Fruit fly (Drosophila melanogaster): ENCODE results near the gene Bmcp.
A peak's percentile ranks its signal among the peaks of the same experiment; 100 is the strongest.

Gene Bmcp

DNA sequence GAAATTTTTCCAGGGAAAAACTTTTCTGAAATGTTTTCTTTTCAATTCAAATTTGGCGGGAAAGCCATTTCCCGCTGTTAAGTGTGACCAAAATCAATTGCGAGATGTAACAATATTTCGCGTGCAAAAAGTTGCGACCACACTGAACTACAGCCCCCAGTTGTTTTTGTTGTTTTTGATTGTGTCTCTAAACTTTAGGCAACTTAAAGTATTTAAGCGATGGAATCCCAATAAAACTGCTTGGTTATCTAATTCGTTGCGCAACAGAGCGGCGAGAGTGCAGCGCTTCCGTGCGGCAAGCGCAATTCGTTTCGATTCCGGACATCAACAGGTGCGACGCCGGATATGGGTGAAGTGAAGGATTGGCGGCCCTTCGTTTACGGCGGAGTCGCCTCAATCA lies at the start of gene Bmcp:
Gene Bmcp (plus strand): TSS at position 155 of the 400 bp plus-strand sequence.
- TF ChIP-seq CTCF (optimal IDR thresholded peaks at IDR 0.05) (no peak), CG8478 (optimal IDR thresholded peaks at IDR 0.05) (no peak)

DNA sequence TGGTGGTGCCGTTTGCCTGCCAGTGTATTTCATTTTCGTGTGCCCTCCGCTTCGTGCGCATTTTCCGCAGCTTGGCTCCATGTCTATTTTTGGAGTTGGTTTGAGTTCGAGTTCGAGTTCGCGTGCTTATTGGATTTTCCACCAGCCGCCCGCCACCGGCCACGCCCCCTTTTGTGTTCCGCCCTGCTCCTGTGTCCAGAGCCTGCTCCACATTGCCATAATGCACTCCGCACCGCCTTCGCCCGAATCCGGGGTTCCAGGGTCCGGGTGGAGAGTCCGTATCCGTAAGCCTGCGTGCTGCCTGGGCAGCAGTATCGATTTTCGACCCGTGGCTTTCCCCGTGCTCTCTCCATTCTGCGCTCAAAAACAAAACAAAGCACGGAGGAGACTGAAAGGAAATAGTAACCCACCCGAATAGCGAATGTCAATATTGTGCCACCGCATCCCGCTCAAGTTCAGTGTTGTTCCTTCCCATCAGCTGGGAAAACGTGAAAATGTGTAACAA lies 42.4 kb upstream of the Bmcp start:
- TF ChIP-seq CG8478 (optimal IDR thresholded peaks at IDR 0.05): no peak
- no peak for TF ChIP-seq CTCF (optimal IDR thresholded peaks at IDR 0.05)

DNA sequence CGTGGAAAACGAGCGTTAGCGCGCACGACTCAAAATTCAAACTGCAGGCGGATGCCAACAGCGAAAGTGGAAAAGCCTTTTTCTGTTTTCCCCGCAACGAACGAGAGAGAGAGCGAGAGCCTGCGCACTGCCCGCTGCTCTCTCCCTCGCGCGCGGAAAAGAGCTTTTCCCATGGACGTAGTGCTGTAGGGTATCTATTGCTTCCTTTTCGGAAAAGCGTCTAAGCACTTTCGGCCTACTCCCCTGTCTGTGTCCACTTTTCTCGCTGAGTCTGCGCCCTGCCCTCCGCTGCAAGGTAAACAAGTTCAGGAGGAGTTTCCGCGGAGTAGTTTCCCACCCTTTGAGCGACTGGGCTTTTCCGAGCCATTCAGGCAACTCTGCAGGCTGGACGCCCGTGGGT lies 40.4 kb upstream of the Bmcp start, which contains the start of gene CG32085:
Gene CG32085 (minus strand): TSS at position 47 of the 400 bp plus-strand sequence.
- TF ChIP-seq CG8478 (optimal IDR thresholded peaks at IDR 0.05): no peak
- no peak for TF ChIP-seq CTCF (optimal IDR thresholded peaks at IDR 0.05)

DNA sequence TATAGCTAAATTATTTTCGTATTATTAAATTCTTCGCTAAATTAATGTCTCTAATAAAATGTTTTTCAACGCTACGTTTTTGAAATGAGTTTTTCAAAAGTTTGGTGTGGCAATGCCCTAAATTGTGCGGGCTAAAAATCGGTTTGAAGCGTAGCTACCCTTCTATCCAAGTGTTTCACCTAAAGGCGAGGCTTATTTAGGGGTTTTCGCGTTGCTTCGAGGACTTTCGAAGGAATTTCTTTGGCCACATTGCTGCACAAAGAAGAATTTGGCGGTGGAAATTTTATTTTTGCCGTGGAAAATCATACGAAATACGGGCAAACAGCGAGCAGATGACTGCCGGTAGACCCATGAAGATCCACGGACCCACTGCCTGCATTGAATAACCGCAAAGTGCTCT lies 38.9 kb upstream of the Bmcp start, which contains the start of gene TfIIEalpha:
Gene TfIIEalpha (plus strand): TSS at position 245 of the 400 bp plus-strand sequence.
- peak; percentile 41 to 56 for TF ChIP-seq CTCF (optimal IDR thresholded peaks at IDR 0.05)
- no peak for TF ChIP-seq CG8478 (optimal IDR thresholded peaks at IDR 0.05)

DNA sequence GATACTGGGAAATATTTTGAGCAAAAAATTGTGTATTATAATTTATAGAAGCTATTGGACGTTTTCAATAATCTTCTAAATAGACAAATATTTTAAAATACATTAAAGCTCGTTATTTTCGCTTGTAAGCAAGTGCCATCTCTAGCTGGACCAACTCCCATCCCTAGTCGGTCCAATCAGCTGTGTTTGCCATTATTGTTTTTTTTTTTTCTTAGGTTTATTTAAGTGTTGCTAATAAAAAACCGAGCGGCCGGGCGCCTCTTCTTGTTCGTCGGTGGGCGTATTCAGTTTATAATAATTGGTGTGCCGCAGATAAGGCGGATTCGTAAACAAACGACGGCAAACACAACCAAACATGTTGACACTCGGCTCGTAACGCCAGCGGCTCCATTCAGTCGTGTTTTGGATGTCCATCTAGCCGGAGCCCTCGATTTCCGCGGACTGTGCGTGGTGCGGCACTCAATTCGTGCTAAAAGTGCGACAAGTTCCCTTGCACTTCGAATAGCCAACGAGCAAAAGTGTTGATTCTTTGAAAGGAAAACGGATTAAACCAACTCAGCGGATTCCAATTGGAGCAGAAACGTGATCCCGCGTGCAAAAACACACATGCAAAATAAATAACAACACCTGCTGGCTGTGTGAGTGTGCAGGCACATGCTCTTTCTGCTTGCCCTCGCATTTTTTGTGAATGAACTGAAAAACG lies 36.8 kb upstream of the Bmcp start, which contains the start of gene Sugb:
Gene Sugb (plus strand): TSS at position 162 of the 703 bp plus-strand sequence.
- TF ChIP-seq CG8478 (optimal IDR thresholded peaks at IDR 0.05) (no peak), CTCF (optimal IDR thresholded peaks at IDR 0.05) (no peak)

DNA sequence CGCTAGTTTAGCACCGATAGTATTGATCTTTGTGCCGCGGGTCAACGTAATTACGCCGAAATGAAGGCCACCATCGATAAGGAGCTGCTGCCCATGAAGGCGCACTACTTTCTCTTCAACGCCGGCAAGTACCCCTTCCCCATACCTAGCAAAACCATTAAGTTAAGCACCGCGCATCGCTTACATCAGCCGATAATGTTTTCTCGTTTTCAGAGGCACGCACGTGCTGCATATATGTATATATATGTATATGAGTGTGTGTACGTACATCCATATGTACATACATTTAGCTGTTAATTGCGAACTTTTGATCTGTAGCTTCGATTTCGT lies 36.2 kb upstream of the Bmcp start:
- TF ChIP-seq CTCF (optimal IDR thresholded peaks at IDR 0.05): no peak
- no peak for TF ChIP-seq CG8478 (optimal IDR thresholded peaks at IDR 0.05)

DNA sequence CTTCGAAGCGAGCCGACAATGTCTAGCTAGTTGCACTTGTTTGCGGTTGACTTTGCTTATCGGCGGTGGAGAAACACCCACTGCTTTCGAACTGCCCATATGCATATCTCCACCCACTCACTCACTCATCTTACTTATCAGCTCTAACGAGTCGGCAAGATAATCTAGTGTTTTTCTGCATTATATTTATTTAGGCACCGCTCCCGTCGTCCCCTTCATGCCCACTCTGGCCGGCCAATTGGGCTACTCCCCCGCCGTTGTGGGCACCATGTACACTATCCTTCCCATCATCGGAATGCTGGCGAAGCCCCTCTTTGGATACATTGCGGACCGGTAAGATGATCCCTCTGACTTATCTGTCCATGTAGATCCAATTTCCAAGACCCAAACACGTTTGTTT lies 34.9 kb upstream of the Bmcp start:
- TF ChIP-seq CG8478 (optimal IDR thresholded peaks at IDR 0.05): no peak
- TF ChIP-seq CTCF (optimal IDR thresholded peaks at IDR 0.05): no peak

DNA sequence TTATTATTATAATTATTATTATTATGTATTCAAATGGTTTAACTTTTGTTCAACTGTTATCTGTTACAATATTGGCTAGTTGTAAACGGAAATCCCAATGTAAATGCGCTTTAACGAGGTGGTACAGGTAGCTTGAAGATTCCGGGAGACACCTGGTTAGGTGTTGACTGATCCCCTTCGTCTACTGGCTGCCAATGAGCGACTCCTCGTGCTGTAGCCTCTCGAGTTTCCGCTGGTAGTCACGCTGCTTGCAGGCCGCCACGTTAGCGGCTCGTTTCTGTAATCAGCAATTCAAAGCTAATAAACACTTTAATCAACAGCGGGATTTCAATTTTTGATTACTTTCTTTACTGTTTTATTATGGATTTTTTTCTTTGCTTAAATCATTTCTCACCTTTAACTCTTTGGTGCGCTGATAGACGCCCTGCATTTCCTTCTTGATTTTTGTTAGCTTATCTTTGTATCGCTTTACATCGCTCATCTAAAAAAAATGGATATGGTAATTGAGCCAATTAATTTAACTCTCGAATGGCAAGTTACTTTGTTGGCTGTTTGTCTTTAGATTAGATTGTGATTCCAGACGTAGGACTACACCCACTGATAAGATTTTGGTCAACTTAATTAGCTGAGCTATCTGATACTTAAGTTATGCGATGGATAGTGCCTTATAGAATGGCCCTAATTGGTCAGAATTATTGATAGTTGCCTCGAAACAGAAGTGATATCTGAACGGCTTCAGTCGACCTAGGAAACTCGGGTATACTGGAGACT lies 30.7 kb upstream of the Bmcp start:
- TF ChIP-seq CG8478 (optimal IDR thresholded peaks at IDR 0.05) (no peak), CTCF (optimal IDR thresholded peaks at IDR 0.05) (no peak)

DNA sequence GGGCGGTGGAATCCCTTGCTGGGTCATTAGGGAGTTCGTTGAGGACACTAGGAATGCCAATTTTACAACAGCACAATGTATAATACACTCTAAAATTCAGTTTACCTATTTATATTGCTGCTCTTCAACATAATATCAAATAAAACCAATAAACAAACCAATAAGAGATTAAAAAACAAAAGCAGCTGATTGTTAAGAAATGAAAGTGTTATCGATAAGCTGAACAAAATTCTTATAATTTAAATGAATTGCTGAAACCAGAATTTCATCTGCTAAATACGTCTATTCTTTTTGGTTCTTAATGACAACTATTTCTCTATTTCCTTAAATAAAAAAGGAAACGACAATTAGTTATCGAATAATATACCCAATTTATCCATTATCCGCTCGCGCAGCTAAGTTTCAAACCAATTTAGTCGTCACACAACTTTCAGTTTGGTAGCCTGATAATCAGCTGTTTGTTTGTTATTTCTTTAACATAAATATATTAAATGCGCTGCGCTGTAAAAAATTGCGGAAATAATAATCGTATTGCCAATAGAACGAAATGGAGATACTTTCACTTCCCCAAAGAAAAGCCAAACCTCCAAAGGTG lies 29.4 kb upstream of the Bmcp start, which contains the start of the genes Pldn and CG14135:
Gene Pldn (minus strand): TSS at position 197 of the 595 bp plus-strand sequence.
Gene CG14135 (plus strand): TSS at position 369 of the 595 bp plus-strand sequence.
- TF ChIP-seq CG8478 (optimal IDR thresholded peaks at IDR 0.05) (no peak), CTCF (optimal IDR thresholded peaks at IDR 0.05) (peak in 1 of 2 experiments; percentile 12)

DNA sequence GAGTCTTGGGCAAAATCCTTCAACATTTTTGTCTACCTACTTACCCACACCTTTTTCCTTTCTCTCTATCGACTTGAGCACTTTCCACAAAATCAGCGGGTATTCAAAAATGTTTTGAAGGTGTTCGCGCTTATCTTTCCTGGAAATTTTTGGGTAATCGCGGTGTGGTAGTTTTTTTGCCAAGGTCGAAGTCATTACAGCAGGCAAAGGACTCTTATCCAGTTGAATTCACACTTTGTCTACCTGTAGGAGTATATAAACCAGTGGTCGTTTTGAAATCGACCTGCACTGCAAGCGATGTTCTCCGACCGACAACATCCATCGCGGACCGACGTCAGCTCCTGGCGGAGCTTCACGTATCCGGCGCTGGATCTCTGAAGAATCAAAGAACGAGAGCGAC lies 27.9 kb upstream of the Bmcp start:
- TF ChIP-seq CTCF (optimal IDR thresholded peaks at IDR 0.05) (no peak), CG8478 (optimal IDR thresholded peaks at IDR 0.05) (no peak)

DNA sequence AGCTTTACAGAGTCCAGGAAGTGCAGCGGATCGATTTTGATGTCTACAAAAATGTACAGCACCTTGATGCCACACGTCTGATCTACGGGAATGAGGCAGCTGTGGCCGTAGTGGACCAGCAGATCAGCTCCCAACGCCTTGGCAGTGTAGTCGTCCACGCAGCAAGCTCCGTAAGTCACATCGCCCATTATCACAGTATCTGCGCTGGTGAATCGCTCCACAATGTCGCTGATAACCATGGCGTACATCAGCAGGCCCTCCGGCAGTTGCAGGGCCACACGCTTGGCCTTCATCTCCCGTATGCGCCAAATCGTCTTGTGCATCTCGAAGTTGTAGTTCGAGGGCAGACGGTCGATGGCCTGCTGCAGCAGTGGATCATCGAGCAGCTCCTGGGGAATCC lies 25.7 kb upstream of the Bmcp start:
- TF ChIP-seq CG8478 (optimal IDR thresholded peaks at IDR 0.05) (no peak), CTCF (optimal IDR thresholded peaks at IDR 0.05) (no peak)

DNA sequence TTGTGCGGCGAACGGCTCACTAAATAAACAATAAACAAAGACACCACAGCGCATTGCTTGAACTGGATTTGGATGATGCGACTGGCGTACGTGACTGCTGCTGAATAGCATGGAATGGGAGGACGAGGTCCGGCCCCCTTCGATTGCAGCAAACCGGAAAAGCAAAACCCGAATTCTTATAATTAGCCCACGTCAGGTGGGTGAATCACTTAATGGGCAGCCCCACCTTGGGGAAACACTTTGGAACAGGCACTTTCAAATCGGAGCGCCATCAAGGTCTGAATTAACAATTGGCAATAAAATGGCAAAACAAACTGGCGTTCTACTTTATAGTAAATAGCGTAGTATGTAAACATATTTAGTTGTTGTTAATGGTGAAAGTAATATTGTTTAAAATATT lies 24.9 kb upstream of the Bmcp start:
- TF ChIP-seq CG8478 (optimal IDR thresholded peaks at IDR 0.05): no peak
- no peak for TF ChIP-seq CTCF (optimal IDR thresholded peaks at IDR 0.05)

DNA sequence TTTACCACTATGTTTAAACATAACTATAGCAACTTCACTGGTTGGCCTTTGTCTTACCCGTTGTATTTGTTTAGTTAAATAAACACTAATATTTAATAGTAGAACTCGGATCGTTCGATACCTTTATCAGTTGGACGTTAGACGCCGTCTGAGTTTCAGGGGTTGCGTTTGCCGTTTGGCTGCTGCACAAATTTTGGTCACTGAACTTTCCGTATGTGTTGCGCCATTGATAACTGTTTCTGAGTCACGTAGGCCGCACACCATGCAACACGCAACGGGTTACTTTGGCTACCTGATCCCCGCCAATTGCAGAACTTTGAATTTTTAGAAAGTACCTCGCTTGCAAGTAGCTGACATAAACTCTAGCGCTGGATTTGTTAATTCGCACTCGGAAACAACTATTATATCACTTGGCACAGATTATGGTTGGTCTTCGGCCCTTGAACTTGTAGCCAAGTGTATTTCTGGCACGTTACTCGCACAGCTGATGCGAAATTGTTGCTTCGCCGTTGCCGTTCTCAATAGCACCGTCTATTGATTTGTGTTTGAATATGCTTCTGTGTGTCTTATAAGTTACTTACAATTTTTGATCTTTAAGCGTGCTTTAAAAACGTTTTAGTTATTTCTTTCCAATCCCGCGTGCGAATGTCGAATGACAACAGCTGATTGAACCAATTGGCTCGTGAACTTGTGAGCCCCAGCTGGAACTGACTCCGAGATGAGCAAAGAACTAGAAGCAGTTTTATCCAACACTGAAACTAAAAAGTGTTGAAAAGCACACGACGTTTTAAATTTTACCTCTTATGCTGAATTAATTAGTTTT lies 24.2 kb upstream of the Bmcp start, which contains the start of gene Dph1:
Gene Dph1 (minus strand): TSS at position 670 of the 823 bp plus-strand sequence.
- no peak for TF ChIP-seq CG8478 (optimal IDR thresholded peaks at IDR 0.05)
- peak in 1 of 2 experiments; percentile 5 for TF ChIP-seq CTCF (optimal IDR thresholded peaks at IDR 0.05)

DNA sequence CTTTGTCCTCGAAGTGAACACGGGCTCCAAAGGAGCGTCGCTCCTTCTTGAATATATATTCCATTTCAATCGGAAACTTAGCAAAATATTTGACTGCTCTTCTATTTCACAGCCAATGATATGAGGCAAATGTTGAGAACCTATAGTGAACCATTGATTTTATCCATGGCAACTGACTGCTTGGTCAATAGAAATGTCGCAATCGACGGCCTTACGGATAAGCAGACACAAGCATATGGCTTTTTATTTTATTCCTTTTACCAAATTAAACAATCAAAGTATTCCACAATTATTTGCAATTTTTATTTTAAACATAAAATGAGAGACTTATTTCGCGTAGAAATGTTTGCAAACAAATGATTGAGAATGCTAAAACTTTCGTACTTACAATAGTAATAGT lies 21.6 kb upstream of the Bmcp start, which contains the start of gene Dnai2:
Gene Dnai2 (minus strand): TSS at position 101 of the 400 bp plus-strand sequence.
- no peak for TF ChIP-seq CG8478 (optimal IDR thresholded peaks at IDR 0.05)
- no peak for TF ChIP-seq CTCF (optimal IDR thresholded peaks at IDR 0.05)
